Fruit fly (Drosophila melanogaster): ENCODE data around the gene AttD.
A peak's percentile ranks its signal among the peaks of the same experiment; 100 is the strongest.

AttD gene

DNA sequence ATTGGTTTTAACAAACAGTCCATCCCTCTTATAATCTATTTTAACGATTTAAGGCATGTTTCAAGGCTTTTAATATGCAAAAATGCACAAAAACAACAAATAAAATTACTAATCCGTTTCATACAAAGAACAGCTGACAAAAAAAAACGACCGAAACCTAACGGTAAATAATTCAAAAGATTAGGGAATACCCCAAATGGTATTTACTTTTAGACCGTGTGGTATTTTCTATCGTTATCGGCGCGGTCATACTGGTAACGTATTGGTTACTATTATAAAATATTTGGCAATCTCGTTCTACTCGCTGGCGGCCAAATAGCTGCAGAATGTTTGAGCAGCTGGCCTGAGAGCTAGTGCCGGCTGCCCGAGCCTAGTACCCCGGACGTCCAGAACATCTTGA, 19.2 kb upstream of the AttD start, which contains the start of gene sll (continued):
- TF ChIP-seq phol (tag; optimal IDR thresholded peaks at IDR 0.05) (peak; percentile 25), Ets97D (GFP tag; optimal IDR thresholded peaks at IDR 0.05) (peak; percentile 0), zf30C (GFP tag; optimal IDR thresholded peaks at IDR 0.05) (no peak), CG13775 (GFP tag; optimal IDR thresholded peaks at IDR 0.05) (no peak), Sox100B (GFP tag; optimal IDR thresholded peaks at IDR 0.05) (no peak), CG1603 (tag; optimal IDR thresholded peaks at IDR 0.05) (peak; percentile 29), Doc3 (GFP tag; IDR thresholded peaks at IDR 0.05; ENCODE audit: partially characterized antibody) (0 out of 3 replicates have a peak, but pooled peaks have one; percentile 24), Myb (GFP tag; optimal IDR thresholded peaks at IDR 0.05) (peak; percentile 96), CG6791 (GFP tag; IDR thresholded peaks at IDR 0.05; ENCODE audit: partially characterized antibody) (peak; percentile 51; the same call in 1 of the 3 replicates), sob (GFP tag; IDR thresholded peaks at IDR 0.05) (no peak), sens (GFP tag) (peak; percentile 59), CG10462 (GFP tag; optimal IDR thresholded peaks at IDR 0.05) (no peak), Awh (GFP tag; IDR thresholded peaks at IDR 0.05) (no peak), Dek (tag; optimal IDR thresholded peaks at IDR 0.05) (no peak), Antp (GFP tag; optimal IDR thresholded peaks at IDR 0.05) (no peak), HmgZ (tag; optimal IDR thresholded peaks at IDR 0.05) (peak; percentile 23), CG10267 (tag; optimal IDR thresholded peaks at IDR 0.05) (peak; percentile 20), CG12155 (GFP tag; optimal IDR thresholded peaks at IDR 0.05) (peak; percentile 83), MBD-R2 (GFP tag; IDR thresholded peaks at IDR 0.05) (peak; percentile 59), CG9797 (GFP tag; optimal IDR thresholded peaks at IDR 0.05) (peak; percentile 64), CG9437 (GFP tag; optimal IDR thresholded peaks at IDR 0.05) (peak; percentile 51), fd102C (GFP tag; optimal IDR thresholded peaks at IDR 0.05) (peak; percentile 10), pzg (GFP tag; optimal IDR thresholded peaks at IDR 0.05) (peak; percentile 40), crp (GFP tag; optimal IDR thresholded peaks at IDR 0.05) (peak; percentile 11 to 79), exex (tag; optimal IDR thresholded peaks at IDR 0.05) (no peak), H15 (GFP tag; IDR thresholded peaks at IDR 0.05) (no peak), klu (GFP tag; IDR thresholded peaks at IDR 0.05) (no peak), Med (GFP tag) (peak; percentile 75), Pdp1 (GFP tag; optimal IDR thresholded peaks at IDR 0.05) (peak in 1 of 2 experiments; percentile 61), pfk (GFP tag; optimal IDR thresholded peaks at IDR 0.05) (no peak), Sry-δ (GFP tag; optimal IDR thresholded peaks at IDR 0.05) (peak; percentile 40), fd96Cb (tag; optimal IDR thresholded peaks at IDR 0.05) (no peak), chinmo (GFP tag; IDR thresholded peaks at IDR 0.05; ENCODE audit: partially characterized antibody) (0 out of 4 replicates have a peak, but pooled peaks have one; percentile 11), CG10209 (GFP tag; optimal IDR thresholded peaks at IDR 0.05) (no peak), CG8089 (GFP tag; optimal IDR thresholded peaks at IDR 0.05) (no peak), Elba2 (GFP tag; optimal IDR thresholded peaks at IDR 0.05) (peak; percentile 25), pros (GFP tag; optimal IDR thresholded peaks at IDR 0.05) (no peak), stwl (tag; optimal IDR thresholded peaks at IDR 0.05) (peak; percentile 51), Dref (GFP tag; IDR thresholded peaks at IDR 0.05) (peak; percentile 37), trem (tag; optimal IDR thresholded peaks at IDR 0.05) (no peak), CG10979 (tag; optimal IDR thresholded peaks at IDR 0.05) (peak; percentile 7), Hey (tag; optimal IDR thresholded peaks at IDR 0.05) (no peak), Meics (GFP tag; optimal IDR thresholded peaks at IDR 0.05) (no peak), CG13287 (GFP tag; IDR thresholded peaks at IDR 0.05; ENCODE audit: partially characterized antibody) (peak; percentile 28; the same call in 1 of the 2 replicates), Nf-YB (GFP tag; optimal IDR thresholded peaks at IDR 0.05) (peak; percentile 28), corto (GFP tag; optimal IDR thresholded peaks at IDR 0.05) (no peak), CG10959 (GFP tag; IDR thresholded peaks at IDR 0.05) (no peak), CG4617 (GFP tag; optimal IDR thresholded peaks at IDR 0.05; ENCODE audit: borderline replicate concordance) (peak; percentile 39), oc (tag; optimal IDR thresholded peaks at IDR 0.05) (peak; percentile 59)
